Worm (Caenorhabditis elegans) whole organism, L1 larva: ENCODE results near the gene cyn-8.

Experiments
- C16A3.4 ChIP-seq: fragments of 150-350 bp; optimal IDR thresholded peaks from 2 replicates; lab custom pipeline; 2014; ENCODE audit warnings: missing biosample characterization, missing genetic modification characterization
- C34B4.2 ChIP-seq: sonication (generic microtip); optimal IDR thresholded peaks from 2 replicates; lab custom pipeline; 2017; ENCODE audit warnings: mild to moderate bottlenecking, missing genetic modification characterization, missing compliant biosample characterization
- Y116A8C.19 ChIP-seq: sonication (generic microtip); optimal IDR thresholded peaks from 2 replicates; lab custom pipeline; 2016; ENCODE audit warnings: missing compliant biosample characterization, missing genetic modification characterization, borderline replicate concordance
- aha-1 ChIP-seq: fragments of 150-350 bp; optimal IDR thresholded peaks from 2 replicates; lab custom pipeline; 2014; ENCODE audit warnings: missing biosample characterization, missing genetic modification characterization
- ceh-82 ChIP-seq, 3 experiments: fragments of 150-350 bp in 1 of 3; sonication (generic microtip) in 2 of 3; optimal IDR thresholded peaks; 2 replicates each; lab custom pipeline; 2014 to 2017; ENCODE audit warnings: missing biosample characterization in 3 of 3, missing genetic modification characterization in 3 of 3
- ceh-90 ChIP-seq: sonication (generic microtip); optimal IDR thresholded peaks from 2 replicates; lab custom pipeline; 2016; ENCODE audit warnings: missing genetic modification characterization, missing compliant biosample characterization
- dsc-1 ChIP-seq: sonication (generic microtip); optimal IDR thresholded peaks from 2 replicates; lab custom pipeline; 2016; ENCODE audit warnings: mild to moderate bottlenecking, missing genetic modification characterization, missing compliant biosample characterization
- efl-1 ChIP-seq, 4 experiments: fragments of 150-350 bp; optimal IDR thresholded peaks in 3 of 4; peaks in 1 of 4; 1 replicate in 1 of 4; 2 replicates in 3 of 4; lab custom pipeline; 2014; ENCODE audit warnings: missing biosample characterization in 2 of 4, missing genetic modification characterization in 2 of 4, missing genetic modification reagents in 2 of 4
- efl-3 ChIP-seq: fragments of 200-800 bp; sonication (Bioruptor generic); optimal IDR thresholded peaks from 2 replicates; lab custom pipeline; 2018; ENCODE audit warnings: mild to moderate bottlenecking, missing genetic modification characterization, missing compliant biosample characterization
- egl-13 ChIP-seq: sonication (generic microtip); optimal IDR thresholded peaks from 2 replicates; lab custom pipeline; 2016; ENCODE audit warnings: missing genotype, missing genetic modification reagents, missing genetic modification characterization, missing compliant biosample characterization
- egl-27 ChIP-seq, 2 experiments: fragments of 150-350 bp in 1 of 2; sonication (generic microtip); optimal IDR thresholded peaks; 3 replicates each; lab custom pipeline; 2017 to 2018; ENCODE audit warnings: missing biosample characterization in 2 of 2, missing genetic modification characterization in 2 of 2, missing genetic modification reagents in 2 of 2
- elt-2 ChIP-seq: sonication (generic microtip); optimal IDR thresholded peaks from 2 replicates; lab custom pipeline; 2016; ENCODE audit warnings: missing genetic modification characterization, mild to moderate bottlenecking, inconsistent platforms, missing compliant biosample characterization, missing genetic modification reagents
- ets-5 ChIP-seq: fragments of 200-800 bp; sonication (Bioruptor generic); IDR thresholded peaks from 2 replicates; pipeline ENCODE4 v1.3.6; 2022; ENCODE audit warnings: missing genetic modification characterization, missing compliant biosample characterization
- fkh-4 ChIP-seq: sonication (generic microtip); optimal IDR thresholded peaks from 2 replicates; lab custom pipeline; 2016; ENCODE audit warnings: missing compliant biosample characterization, missing genetic modification characterization, borderline replicate concordance
- fkh-8 ChIP-seq: sonication (generic microtip); optimal IDR thresholded peaks from 2 replicates; lab custom pipeline; 2016; ENCODE audit warnings: mild to moderate bottlenecking, missing genetic modification characterization, missing compliant biosample characterization
- fos-1 ChIP-seq: fragments of 150-350 bp; optimal IDR thresholded peaks from 2 replicates; lab custom pipeline; 2014; ENCODE audit warnings: missing biosample characterization, missing genetic modification characterization
- grh-1 ChIP-seq: fragments of 200-800 bp; sonication (Bioruptor generic); IDR thresholded peaks from 2 replicates; pipeline ENCODE4 v1.3.6; 2022; ENCODE audit warnings: missing genetic modification reagents, missing genetic modification characterization, missing compliant biosample characterization
- hlh-4 ChIP-seq: sonication (generic microtip); optimal IDR thresholded peaks from 2 replicates; lab custom pipeline; 2016; ENCODE audit warnings: mild to moderate bottlenecking, missing genetic modification characterization, missing compliant biosample characterization
- hpl-2 ChIP-seq: fragments of 150-350 bp; optimal IDR thresholded peaks from 2 replicates; lab custom pipeline; 2014; ENCODE audit warnings: missing biosample characterization, missing genetic modification reagents, missing genetic modification characterization
- irx-1 ChIP-seq: sonication (generic microtip); optimal IDR thresholded peaks from 2 replicates; lab custom pipeline; 2016; ENCODE audit warnings: missing genetic modification characterization, missing compliant biosample characterization
- isw-1 ChIP-seq: fragments of 200-800 bp; sonication (Bioruptor generic); IDR thresholded peaks from 2 replicates; pipeline ENCODE4 v1.3.6; 2022; ENCODE audit warnings: missing genetic modification characterization, missing compliant biosample characterization
- jun-1 ChIP-seq: fragments of 150-350 bp; optimal IDR thresholded peaks from 2 replicates; lab custom pipeline; 2014; ENCODE audit warnings: missing biosample characterization, missing genetic modification reagents, missing genetic modification characterization
- lin-13 ChIP-seq: fragments of 150-350 bp; optimal IDR thresholded peaks from 2 replicates; lab custom pipeline; 2014; ENCODE audit warnings: missing biosample characterization, missing genetic modification reagents, missing genetic modification characterization
- lin-14 ChIP-seq: fragments of 200-800 bp; sonication (Bioruptor generic); optimal IDR thresholded peaks from 2 replicates; lab custom pipeline; 2018; ENCODE audit warnings: mild to moderate bottlenecking, missing genetic modification characterization, moderate library complexity, missing compliant biosample characterization
- lin-15B ChIP-seq: fragments of 150-350 bp; sonication (generic microtip); optimal IDR thresholded peaks from 3 replicates; lab custom pipeline; 2014; ENCODE audit warnings: missing biosample characterization, missing genetic modification characterization
- lin-35 ChIP-seq, 2 experiments: fragments of 150-350 bp; optimal IDR thresholded peaks; 2 replicates each; lab custom pipeline; 2014; ENCODE audit warnings: missing biosample characterization in 2 of 2, missing genetic modification characterization in 2 of 2, missing genetic modification reagents in 2 of 2
- lin-39 ChIP-seq: fragments of 150-350 bp; optimal IDR thresholded peaks from 2 replicates; lab custom pipeline; 2014; ENCODE audit warnings: missing biosample characterization, missing genetic modification reagents, missing genetic modification characterization
- lsy-2 ChIP-seq, 2 experiments: fragments of 150-350 bp; optimal IDR thresholded peaks; 2 replicates each; lab custom pipeline; 2014; ENCODE audit warnings: missing biosample characterization in 2 of 2, missing genetic modification characterization in 2 of 2
- nhr-237 ChIP-seq: fragments of 150-350 bp; optimal IDR thresholded peaks from 2 replicates; lab custom pipeline; 2014; ENCODE audit warnings: missing biosample characterization, missing genetic modification characterization
- nhr-28 ChIP-seq: fragments of 150-350 bp; optimal IDR thresholded peaks from 2 replicates; lab custom pipeline; 2014; ENCODE audit warnings: missing biosample characterization, missing genetic modification characterization
- nhr-47 ChIP-seq: sonication (generic microtip); optimal IDR thresholded peaks from 2 replicates; lab custom pipeline; 2016; ENCODE audit warnings: mild to moderate bottlenecking, missing genetic modification characterization, moderate library complexity, missing compliant biosample characterization
- nhr-71 ChIP-seq: sonication (generic microtip); optimal IDR thresholded peaks from 2 replicates; lab custom pipeline; 2016; ENCODE audit warnings: mild to moderate bottlenecking, missing genetic modification characterization, moderate library complexity, missing compliant biosample characterization
- nhr-76 ChIP-seq: sonication (generic microtip); optimal IDR thresholded peaks from 2 replicates; lab custom pipeline; 2017; ENCODE audit warnings: missing biosample characterization, missing genetic modification characterization
- nhr-77 ChIP-seq: fragments of 150-350 bp; optimal IDR thresholded peaks from 2 replicates; lab custom pipeline; 2014; ENCODE audit warnings: missing biosample characterization, missing genetic modification characterization
- nhr-85 ChIP-seq: sonication (generic microtip); peaks from one replicate; lab custom pipeline; 2016; ENCODE audit warnings: missing genetic modification characterization, inconsistent platforms, missing compliant biosample characterization
- nhr-90 ChIP-seq: sonication (generic microtip); optimal IDR thresholded peaks from 2 replicates; lab custom pipeline; 2016; ENCODE audit warnings: mild to moderate bottlenecking, missing genetic modification characterization, missing compliant biosample characterization; ENCODE audit not compliant: poor library complexity
- pqm-1 ChIP-seq: sonication (generic microtip); optimal IDR thresholded peaks from 3 replicates; lab custom pipeline; 2017; ENCODE audit warnings: missing biosample characterization, missing genetic modification characterization
- skn-1 ChIP-seq: fragments of 150-350 bp; optimal IDR thresholded peaks from 2 replicates; lab custom pipeline; 2014; ENCODE audit warnings: missing biosample characterization, missing genetic modification characterization
- swsn-7 ChIP-seq: sonication (generic microtip); optimal IDR thresholded peaks from 2 replicates; lab custom pipeline; 2016; ENCODE audit warnings: missing genetic modification characterization, missing compliant biosample characterization
- tlp-1 ChIP-seq: fragments of 150-350 bp; optimal IDR thresholded peaks from 2 replicates; lab custom pipeline; 2014; ENCODE audit warnings: missing biosample characterization, missing genetic modification characterization
- unc-86 ChIP-seq: sonication (generic microtip); optimal IDR thresholded peaks from 2 replicates; lab custom pipeline; 2016; ENCODE audit warnings: missing genetic modification characterization, missing compliant biosample characterization
- unc-98 ChIP-seq: fragments of 200-800 bp; sonication (Bioruptor generic); IDR thresholded peaks from 2 replicates; pipeline ENCODE4 v1.3.6; 2022; ENCODE audit warnings: missing genetic modification characterization, missing compliant biosample characterization
- vab-15 ChIP-seq: sonication (generic microtip); optimal IDR thresholded peaks from 2 replicates; lab custom pipeline; 2017; ENCODE audit warnings: missing genotype, mild to moderate bottlenecking, missing genetic modification characterization, missing compliant biosample characterization
- xbp-1 ChIP-seq: sonication (generic microtip); optimal IDR thresholded peaks from 2 replicates; lab custom pipeline; 2016; ENCODE audit warnings: missing genetic modification characterization, missing compliant biosample characterization
- ztf-11 ChIP-seq, 2 experiments: sonication (generic microtip); optimal IDR thresholded peaks; 2 replicates each; lab custom pipeline; 2016 to 2017; ENCODE audit warnings: missing genetic modification characterization in 2 of 2, missing biosample characterization in 1 of 2, missing compliant biosample characterization in 1 of 2

The cyn-8 gene

DNA sequence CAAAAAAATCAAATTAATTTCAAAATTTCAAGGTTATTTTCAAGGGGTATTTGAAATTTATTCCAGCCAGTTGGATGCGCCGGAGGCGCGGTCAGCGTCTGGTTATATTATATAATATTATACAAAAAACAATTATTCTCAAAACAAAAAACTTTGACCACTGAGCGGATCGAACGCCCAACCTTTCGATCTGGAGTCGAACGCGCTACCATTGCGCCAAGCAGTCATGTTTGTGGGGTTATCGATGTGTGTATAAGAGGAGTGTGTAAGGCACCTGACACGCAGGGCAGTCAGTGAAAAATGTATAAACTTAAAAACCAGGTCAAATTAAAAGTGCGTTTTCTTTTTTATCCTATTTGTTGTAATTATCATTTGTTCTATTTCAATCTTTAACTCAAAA lies 33.0 kb downstream of the cyn-8 start (continued):
- no peak for TF ChIP-seq C34B4.2
- TF ChIP-seq jun-1 (tag; lab: Kevin White, UChicago), result no peak
- TF ChIP-seq dsc-1 (tag; lab: Kevin White, UChicago), result no peak

DNA sequence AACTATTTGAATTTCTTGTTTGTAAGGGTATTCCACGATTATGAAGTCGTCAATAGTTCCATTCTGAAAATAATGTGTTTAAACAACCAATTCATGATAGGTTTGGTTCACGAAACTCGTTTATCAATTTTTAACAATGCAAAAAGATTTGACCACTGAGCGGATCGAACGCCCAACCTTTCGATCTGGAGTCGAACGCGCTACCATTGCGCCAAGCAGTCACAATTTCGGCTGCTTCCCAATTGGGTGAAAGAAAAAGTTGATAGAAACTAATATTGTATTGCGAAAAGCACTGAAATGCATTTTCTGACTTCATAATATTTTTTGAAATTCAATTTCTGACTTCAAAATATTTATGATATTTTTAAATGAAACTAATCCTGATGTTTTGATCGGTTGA lies 33.9 kb downstream of the cyn-8 start:
- TF ChIP-seq Y116A8C.19 (tag; lab: Kevin White, UChicago) (no peak), swsn-7 (no peak), egl-13 (no peak), vab-15 (tag; lab: Kevin White, UChicago) (no peak), aha-1 (tag; lab: Kevin White, UChicago) (no peak), hlh-4 (no peak), lin-39 (no peak), tlp-1 (no peak), ceh-90 (tag; lab: Kevin White, UChicago) (no peak), efl-3 (GFP tag; lab: Kevin White, UChicago) (no peak), nhr-76 (tag; lab: Kevin White, UChicago) (no peak), nhr-90 (no peak), lin-15B (tag; lab: Kevin White, UChicago) (no peak), nhr-77 (tag; lab: Kevin White, UChicago) (no peak), C16A3.4 (no peak), nhr-85 (tag; lab: Kevin White, UChicago) (no peak), irx-1 (tag; lab: Kevin White, UChicago) (no peak), fkh-4 (no peak), lin-35 (GFP tag; optimal IDR thresholded peaks at IDR 0.05; lab: Kevin White, UChicago) (no peak), skn-1 (tag; lab: Kevin White, UChicago) (no peak)

DNA sequence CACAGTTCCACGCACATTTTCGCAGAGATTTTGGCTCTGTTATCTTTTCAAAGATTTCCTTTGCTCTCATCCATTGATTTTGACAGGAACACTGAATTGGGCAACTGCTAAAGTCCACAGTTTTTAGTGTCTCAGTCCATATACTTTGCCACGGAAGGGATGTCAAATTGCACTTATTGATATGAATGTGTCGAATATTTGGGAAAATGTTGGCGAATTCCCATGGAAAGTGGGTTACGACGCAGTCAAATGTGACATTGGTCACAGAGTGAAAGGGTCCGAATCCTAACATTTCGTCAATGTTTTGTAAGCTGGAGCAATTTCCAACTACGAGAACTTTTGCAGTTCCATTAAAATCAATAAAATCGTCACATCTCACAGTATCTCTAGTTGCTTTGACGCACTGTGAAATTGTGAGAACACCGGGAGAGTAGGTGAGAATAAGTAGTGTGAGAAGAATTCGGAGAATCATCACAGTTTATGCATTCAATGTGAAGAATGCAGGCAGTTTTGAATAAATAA lies 39.5 kb downstream of the cyn-8 start, which contains the start of gene trk-1:
trk-1 (minus strand) TSS at position 472 of the 522 bp plus-strand sequence.
- TF ChIP-seq hpl-2 (GFP tag; lab: Kevin White, UChicago) (no peak), pqm-1 (no peak), lin-14 (GFP tag; lab: Kevin White, UChicago) (no peak), nhr-28 (tag; lab: Kevin White, UChicago) (no peak), xbp-1 (tag; lab: Kevin White, UChicago) (no peak), ceh-82 (tag; optimal IDR thresholded peaks at IDR 0.05; lab: Kevin White, UChicago) (no peak), elt-2 (no peak), fkh-4 (no peak), lin-13 (GFP tag; lab: Kevin White, UChicago) (no peak), unc-98 (no peak), fos-1 (no peak), grh-1 (GFP tag; lab: Robert Waterston, UW) (no peak), hlh-4 (no peak), nhr-90 (no peak), unc-86 (no peak), efl-1 (optimal IDR thresholded peaks at IDR 0.05; lab: Kevin White, UChicago) (no peak), efl-1 (GFP tag; optimal IDR thresholded peaks at IDR 0.05 in 1 of 2; lab: Kevin White, UChicago) (no peak)

DNA sequence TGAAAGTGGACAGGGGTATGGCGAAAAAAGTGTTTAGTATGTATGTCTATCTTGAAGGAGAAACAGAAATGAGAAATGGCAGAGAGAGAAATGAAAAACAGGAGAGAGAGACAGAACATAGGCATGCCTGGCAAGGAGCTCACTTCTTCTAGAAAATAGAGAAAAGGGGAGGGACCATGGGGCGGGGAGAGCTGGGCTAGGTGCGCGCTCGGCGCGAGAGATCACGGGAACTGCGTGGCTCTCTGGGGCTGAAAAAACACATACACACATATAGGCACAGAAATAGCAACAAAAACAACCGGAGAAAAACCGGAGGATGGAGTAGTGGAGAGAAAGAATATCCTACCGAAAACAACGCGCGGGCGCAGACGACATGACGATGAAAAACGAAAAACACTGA lies 40.9 kb downstream of the cyn-8 start:
- TF ChIP-seq lin-14 (GFP tag; lab: Kevin White, UChicago), result peak; percentile 66
- TF ChIP-seq swsn-7, result peak; percentile 27
- TF ChIP-seq ets-5 (GFP tag; lab: Robert Waterston, UW), result no peak
- TF ChIP-seq ztf-11 (tag; optimal IDR thresholded peaks at IDR 0.05; lab: Kevin White, UChicago), result no peak
- TF ChIP-seq fkh-8 (tag; lab: Kevin White, UChicago), result peak; percentile 78
- peak; percentile 13; the same call in 1 of the 2 replicates for TF ChIP-seq isw-1 (GFP tag; lab: Robert Waterston, UW)
- TF ChIP-seq lsy-2 (tag; optimal IDR thresholded peaks at IDR 0.05; lab: Kevin White, UChicago), result peak in 1 of 2 experiments; percentile 38
- peak; percentile 40 for TF ChIP-seq nhr-71
- TF ChIP-seq nhr-237 (tag; lab: Kevin White, UChicago), result no peak
- TF ChIP-seq nhr-47 (tag; lab: Kevin White, UChicago), result peak; percentile 44
- peak; percentile 44 for TF ChIP-seq unc-86
- TF ChIP-seq ceh-82 (tag; optimal IDR thresholded peaks at IDR 0.05; lab: Kevin White, UChicago), result peak in 1 of 3 experiments; percentile 23
- TF ChIP-seq egl-27 (tag; optimal IDR thresholded peaks at IDR 0.05; lab: Kevin White, UChicago), result no peak
